Worm (Caenorhabditis elegans) whole organism, L3 larva: ENCODE results near the gene K01A11.1.

Experiments
- aly-2 ChIP-seq: fragments of 150-350 bp; optimal IDR thresholded peaks from 2 replicates; lab custom pipeline; 2014; ENCODE audit warnings: missing biosample characterization, missing genetic modification characterization
- ama-1 ChIP-seq: fragments of 150-350 bp; optimal IDR thresholded peaks from 2 replicates; lab custom pipeline; 2018
- ceh-16 ChIP-seq: sonication (generic microtip); optimal IDR thresholded peaks from 2 replicates; lab custom pipeline; 2017; ENCODE audit warnings: missing biosample characterization, missing genetic modification characterization
- ceh-9 ChIP-seq: sonication (generic microtip); optimal IDR thresholded peaks from 2 replicates; lab custom pipeline; 2018; ENCODE audit warnings: missing biosample characterization, missing genetic modification characterization
- fkh-10 ChIP-seq: sonication (generic microtip); optimal IDR thresholded peaks from 2 replicates; lab custom pipeline; 2017; ENCODE audit warnings: missing biosample characterization, missing genetic modification reagents, missing genetic modification characterization
- fos-1 ChIP-seq: fragments of 150-350 bp; optimal IDR thresholded peaks from 2 replicates; lab custom pipeline; 2014; ENCODE audit warnings: missing biosample characterization, missing genetic modification characterization
- pqm-1 ChIP-seq: fragments of 150-350 bp; optimal IDR thresholded peaks from 2 replicates; lab custom pipeline; 2017; ENCODE audit warnings: missing biosample characterization, missing genetic modification characterization, inconsistent platforms
- snpc-4 ChIP-seq: fragments of 150-350 bp; optimal IDR thresholded peaks from 2 replicates; lab custom pipeline; 2014; ENCODE audit warnings: missing biosample characterization, missing genetic modification characterization
- unc-62 ChIP-seq: fragments of 150-350 bp; sonication (generic microtip); optimal IDR thresholded peaks from 4 replicates; lab custom pipeline; 2014; ENCODE audit warnings: missing biosample characterization, missing genetic modification reagents, missing genetic modification characterization
- ztf-11 ChIP-seq: fragments of 150-350 bp; optimal IDR thresholded peaks from 2 replicates; lab custom pipeline; 2014; ENCODE audit warnings: missing biosample characterization, missing genetic modification characterization

DNA sequence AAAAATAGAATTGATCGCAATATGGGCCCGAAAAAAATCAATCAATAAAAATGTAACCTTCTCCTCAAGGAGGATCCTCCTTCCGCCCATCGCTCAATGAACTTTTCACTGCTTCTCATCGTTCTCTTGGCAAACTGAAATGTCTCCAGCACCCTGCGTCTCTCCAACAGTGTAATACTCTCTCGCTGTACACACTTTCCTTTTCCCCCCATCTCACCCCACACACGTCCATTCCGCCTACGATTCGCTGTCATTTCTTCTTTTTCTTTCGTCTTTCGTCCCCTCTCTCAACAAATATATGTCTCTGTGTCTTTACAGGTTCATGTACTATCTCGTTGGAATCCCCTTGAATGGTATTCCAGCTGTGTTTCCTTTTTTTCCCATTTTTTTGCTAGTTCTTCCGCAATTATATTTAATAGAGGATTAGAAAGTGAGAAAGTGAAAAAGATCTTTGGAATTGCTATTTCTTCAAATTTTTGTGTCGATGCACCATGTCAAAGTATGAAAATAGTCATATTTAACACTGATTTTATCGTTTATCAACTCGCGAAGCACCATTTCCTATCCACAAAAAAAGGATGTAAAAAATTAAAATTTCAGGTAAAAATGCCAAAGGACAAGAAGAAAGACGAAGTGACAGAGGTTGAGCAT, 40.2 kb upstream of the K01A11.1 start, which contains the start of gene rsu-1:
- TF ChIP-seq fos-1 = no peak
- no peak for TF ChIP-seq aly-2
- TF ChIP-seq ama-1 (lab: Kevin White, UChicago) = no peak
- TF ChIP-seq snpc-4 = no peak
- TF ChIP-seq unc-62 = no peak
- peak; percentile 48 for TF ChIP-seq pqm-1 (tag; lab: Kevin White, UChicago)
- TF ChIP-seq ceh-16 (tag; lab: Kevin White, UChicago) = no peak
- no peak for TF ChIP-seq ztf-11 (tag; lab: Kevin White, UChicago)
- TF ChIP-seq fkh-10 (GFP tag; lab: Kevin White, UChicago) = no peak
- no peak for TF ChIP-seq ceh-9 (tag; lab: Kevin White, UChicago)
